Fruit fly (Drosophila melanogaster): ENCODE measurements around the gene CG7366.

DNA sequence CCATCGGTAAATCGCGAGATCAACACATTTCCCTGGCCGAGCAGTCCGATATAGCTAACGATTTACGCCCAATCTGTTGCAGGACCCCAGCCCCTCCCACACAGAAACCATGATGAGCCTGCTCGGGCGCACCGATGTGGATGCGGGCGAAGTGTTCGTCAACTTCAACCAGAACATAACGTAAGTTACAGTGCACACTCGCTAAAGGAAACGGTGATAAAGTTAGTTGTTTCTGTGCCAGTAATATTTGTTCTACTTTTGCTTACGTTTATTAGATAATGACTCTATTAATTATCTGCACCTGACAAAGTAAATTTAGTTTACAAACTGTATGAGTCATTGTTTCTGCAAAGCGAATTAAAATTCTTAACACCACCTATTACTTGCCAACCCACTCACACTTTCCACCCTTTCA lies 14.8 kb downstream of the CG7366 start:
- TF ChIP-seq sage (GFP tag; optimal IDR thresholded peaks at IDR 0.05) (no peak), Hr78 (GFP tag; optimal IDR thresholded peaks at IDR 0.05) (no peak), pan (optimal IDR thresholded peaks at IDR 0.05) (no peak), Dfd (GFP tag; optimal IDR thresholded peaks at IDR 0.05) (no peak), Abd-B (GFP tag; optimal IDR thresholded peaks at IDR 0.05) (no peak), OdsH (GFP tag; optimal IDR thresholded peaks at IDR 0.05) (no peak), HLH106 (tag; optimal IDR thresholded peaks at IDR 0.05) (no peak), lola (GFP tag; optimal IDR thresholded peaks at IDR 0.05) (no peak), Jra (GFP tag; optimal IDR thresholded peaks at IDR 0.05) (no peak), jim (GFP tag; optimal IDR thresholded peaks at IDR 0.05) (no peak), usp (GFP tag; optimal IDR thresholded peaks at IDR 0.05) (no peak), dl (GFP tag; optimal IDR thresholded peaks at IDR 0.05; ENCODE audit: insufficient read depth in 1 of 2, partially characterized antibody in 2 of 2) (no peak), sv (GFP tag; optimal IDR thresholded peaks at IDR 0.05) (no peak)

Measured in whole organism, wandering third instar larva.